Fruit fly (Drosophila melanogaster): ENCODE data around the gene CG31550.

The CG31550 gene

DNA sequence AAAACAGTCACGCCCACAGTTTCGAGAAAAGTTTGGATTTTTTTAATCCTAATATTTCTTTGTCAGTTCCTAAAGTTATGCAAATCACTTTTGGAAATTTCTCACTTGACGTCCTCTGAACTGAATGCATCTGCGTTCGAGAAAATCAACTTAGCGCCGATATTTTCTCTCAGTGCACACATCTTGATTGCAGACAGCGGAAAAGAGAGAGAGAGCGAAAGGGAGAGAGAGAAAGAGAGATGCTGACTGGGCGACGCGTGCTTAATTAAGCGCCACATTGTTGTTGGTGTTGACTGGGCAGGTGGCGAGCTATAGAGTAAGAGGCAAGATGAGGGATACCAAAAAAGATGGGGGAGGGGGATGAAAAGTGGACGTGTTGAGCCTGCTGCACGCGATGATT is 33.3 kb downstream of the CG31550 start (continued):
- TF ChIP-seq kay (GFP tag; optimal IDR thresholded peaks at IDR 0.05): no peak
- no peak for TF ChIP-seq CG14860 (GFP tag; IDR thresholded peaks at IDR 0.05; ENCODE audit: partially characterized antibody)
- TF ChIP-seq Hr3 (GFP tag; optimal IDR thresholded peaks at IDR 0.05): peak; percentile 11
- TF ChIP-seq CG1647 (GFP tag; optimal IDR thresholded peaks at IDR 0.05): no peak
- TF ChIP-seq CG11504 (tag; optimal IDR thresholded peaks at IDR 0.05): peak; percentile 61
- TF ChIP-seq Ets65A (GFP tag): peak; percentile 89
- TF ChIP-seq CG32772 (GFP tag; IDR thresholded peaks at IDR 0.05): 0 out of 2 replicates have a peak, but pooled peaks have one; percentile 46
- TF ChIP-seq CG7556 (GFP tag; optimal IDR thresholded peaks at IDR 0.05): peak; percentile 35
- peak; percentile 55; the same call in 1 of the 3 replicates for TF ChIP-seq ase (GFP tag; IDR thresholded peaks at IDR 0.05)
- TF ChIP-seq Hmr (GFP tag; optimal IDR thresholded peaks at IDR 0.05): peak; percentile 2
- peak; percentile 44 for TF ChIP-seq Atf-2 (GFP tag; optimal IDR thresholded peaks at IDR 0.05)
- TF ChIP-seq eve (GFP tag; optimal IDR thresholded peaks at IDR 0.05): no peak
- TF ChIP-seq NfI (GFP tag; optimal IDR thresholded peaks at IDR 0.05): peak; percentile 53
- no peak for TF ChIP-seq corto (GFP tag; optimal IDR thresholded peaks at IDR 0.05)
- TF ChIP-seq CG6254 (GFP tag; optimal IDR thresholded peaks at IDR 0.05): peak; percentile 34
- TF ChIP-seq Antp (GFP tag; optimal IDR thresholded peaks at IDR 0.05): peak; percentile 71
- TF ChIP-seq CG10147 (GFP tag; optimal IDR thresholded peaks at IDR 0.05): no peak
- TF ChIP-seq Dref (GFP tag; IDR thresholded peaks at IDR 0.05): no peak
- no peak for TF ChIP-seq NK7.1 (GFP tag; optimal IDR thresholded peaks at IDR 0.05)
- TF ChIP-seq CG7357 (GFP tag; IDR thresholded peaks at IDR 0.05): 0 out of 3 replicates have a peak, but pooled peaks have one; percentile 28
- TF ChIP-seq CG43689 (GFP tag; IDR thresholded peaks at IDR 0.05): no peak
- TF ChIP-seq Dp (GFP tag; optimal IDR thresholded peaks at IDR 0.05): no peak
- peak; percentile 48 for TF ChIP-seq CG9437 (GFP tag; optimal IDR thresholded peaks at IDR 0.05)
- TF ChIP-seq CG7745 (tag; optimal IDR thresholded peaks at IDR 0.05): peak; percentile 85
- peak; percentile 68 for TF ChIP-seq CG17359 (tag; optimal IDR thresholded peaks at IDR 0.05)
- no peak for TF ChIP-seq Neu2 (GFP tag; optimal IDR thresholded peaks at IDR 0.05; ENCODE audit: borderline replicate concordance)
- TF ChIP-seq Adf1 (GFP tag; IDR thresholded peaks at IDR 0.05): no peak
- TF ChIP-seq dmrt11E (tag; optimal IDR thresholded peaks at IDR 0.05): peak; percentile 39
- TF ChIP-seq Hmx (GFP tag; optimal IDR thresholded peaks at IDR 0.05): no peak
- TF ChIP-seq Mes4 (GFP tag; optimal IDR thresholded peaks at IDR 0.05): peak; percentile 68
- peak; percentile 18 to 56 for TF ChIP-seq Trl (optimal IDR thresholded peaks at IDR 0.05)
- TF ChIP-seq Trl (GFP tag; optimal IDR thresholded peaks at IDR 0.05): peak; percentile 52
- TF ChIP-seq lola (GFP tag; optimal IDR thresholded peaks at IDR 0.05): peak in 1 of 3 experiments; percentile 50
- TF ChIP-seq dpn (GFP tag; optimal IDR thresholded peaks at IDR 0.05): peak; percentile 45 to 47
- peak; percentile 32 for TF ChIP-seq bab2 (GFP tag; optimal IDR thresholded peaks at IDR 0.05)
- TF ChIP-seq odd (GFP tag; optimal IDR thresholded peaks at IDR 0.05): peak; percentile 21
- 0 out of 2 replicates have a peak, but pooled peaks have one; percentile 18 for TF ChIP-seq Atf6 (GFP tag; IDR thresholded peaks at IDR 0.05)
- peak; percentile 54 for TF ChIP-seq CG13424 (tag; optimal IDR thresholded peaks at IDR 0.05)
- TF ChIP-seq CG6791 (GFP tag; IDR thresholded peaks at IDR 0.05; ENCODE audit: partially characterized antibody): no peak
- TF ChIP-seq cad (GFP tag; optimal IDR thresholded peaks at IDR 0.05): no peak
- TF ChIP-seq CG6765 (GFP tag; optimal IDR thresholded peaks at IDR 0.05): no peak
- peak; percentile 0 for TF ChIP-seq CG12104 (GFP tag; optimal IDR thresholded peaks at IDR 0.05)
- peak; percentile 51 for TF ChIP-seq Drgx (GFP tag; IDR thresholded peaks at IDR 0.05)
- peak; percentile 56 for TF ChIP-seq sisA (GFP tag; IDR thresholded peaks at IDR 0.05)
- TF ChIP-seq sug (tag; optimal IDR thresholded peaks at IDR 0.05): no peak
- peak; percentile 0 for TF ChIP-seq Dek (tag; optimal IDR thresholded peaks at IDR 0.05)
- TF ChIP-seq Sox100B (GFP tag; optimal IDR thresholded peaks at IDR 0.05): no peak
- TF ChIP-seq vnd (GFP tag; IDR thresholded peaks at IDR 0.05; ENCODE audit: partially characterized antibody): no peak
- TF ChIP-seq Kr (GFP tag; optimal IDR thresholded peaks at IDR 0.05): no peak
- TF ChIP-seq C15 (GFP tag; IDR thresholded peaks at IDR 0.05): no peak
- TF ChIP-seq Poxn (GFP tag; IDR thresholded peaks at IDR 0.05): no peak

Data from whole organism, embryonic.